Worm (Caenorhabditis elegans) whole organism, L4 larva: Measurements from ENCODE around the gene T20G5.12.
A peak's percentile ranks its signal among the peaks of the same experiment; 100 is the strongest.

ENCODE experiments used
- F10B5.3 ChIP-seq: sonication (generic microtip); optimal IDR thresholded peaks from 2 replicates; lab custom pipeline; 2016; ENCODE audit warnings: mild to moderate bottlenecking, missing genetic modification characterization, missing compliant biosample characterization
- F37D6.2 ChIP-seq: sonication (generic microtip); optimal IDR thresholded peaks from 2 replicates; lab custom pipeline; 2016; ENCODE audit warnings: mild to moderate bottlenecking, missing genetic modification characterization, missing compliant biosample characterization
- F44E2.7 ChIP-seq: fragments of 200-800 bp; sonication (Bioruptor generic); IDR thresholded peaks from 2 replicates; pipeline ENCODE4 v2.1.2; 2022; ENCODE audit warnings: missing genetic modification characterization, missing compliant biosample characterization
- Y48G9A.11 ChIP-seq: fragments of 200-800 bp; sonication (Bioruptor generic); IDR thresholded peaks from 2 replicates; pipeline ENCODE4 v1.3.6; 2022; ENCODE audit warnings: missing genetic modification reagents, missing genetic modification characterization, missing compliant biosample characterization
- Y5F2A.4 ChIP-seq: fragments of 200-800 bp; sonication (Bioruptor generic); optimal IDR thresholded peaks from 2 replicates; lab custom pipeline; 2018; ENCODE audit warnings: mild to moderate bottlenecking, missing genetic modification characterization, missing compliant biosample characterization
- ZK337.2 ChIP-seq: fragments of 200-800 bp; sonication (Bioruptor generic); IDR thresholded peaks from 2 replicates; pipeline ENCODE4 v1.3.6; 2022; ENCODE audit warnings: missing genetic modification reagents, missing genetic modification characterization, missing compliant biosample characterization
- aha-1 ChIP-seq: fragments of 150-350 bp; peaks from one replicate; lab custom pipeline; 2014; ENCODE audit warnings: missing biosample characterization, missing genetic modification characterization
- aly-2 ChIP-seq: sonication (generic microtip); optimal IDR thresholded peaks from 2 replicates; lab custom pipeline; 2018; ENCODE audit warnings: missing biosample characterization, missing genetic modification characterization
- arid-1 ChIP-seq: fragments of 200-800 bp; sonication (Bioruptor generic); conservative IDR thresholded peaks from 2 replicates; pipeline ENCODE4 v1.3.6; 2022; ENCODE audit warnings: missing genetic modification reagents, missing genetic modification characterization, missing compliant biosample characterization
- ceh-44 ChIP-seq: fragments of 200-800 bp; sonication (Bioruptor generic); IDR thresholded peaks from 2 replicates; pipeline ENCODE4 v1.3.6; 2022; ENCODE audit warnings: missing genetic modification reagents, missing genetic modification characterization, missing compliant biosample characterization
- cey-2 ChIP-seq: sonication (generic microtip); optimal IDR thresholded peaks from 3 replicates; lab custom pipeline; 2017; ENCODE audit warnings: missing genetic modification characterization, mild to moderate bottlenecking, missing compliant biosample characterization, antibody characterized with exemption, borderline replicate concordance; ENCODE audit not compliant: insufficient read depth
- ctbp-1 ChIP-seq: fragments of 200-800 bp; sonication (Bioruptor generic); IDR thresholded peaks from 2 replicates; pipeline ENCODE4 v1.3.6; 2022; ENCODE audit warnings: missing genetic modification reagents, missing genetic modification characterization, missing compliant biosample characterization
- dve-1 ChIP-seq: sonication (generic microtip); optimal IDR thresholded peaks from 2 replicates; lab custom pipeline; 2017; ENCODE audit warnings: antibody characterized with exemption, mild to moderate bottlenecking, missing genetic modification characterization, missing compliant biosample characterization; ENCODE audit not compliant: insufficient read depth
- gei-8 ChIP-seq: fragments of 200-800 bp; sonication (Bioruptor generic); optimal IDR thresholded peaks from 2 replicates; lab custom pipeline; 2018; ENCODE audit warnings: mild to moderate bottlenecking, missing genetic modification characterization, missing compliant biosample characterization
- hlh-11 ChIP-seq: fragments of 200-800 bp; sonication (Bioruptor generic); optimal IDR thresholded peaks from 2 replicates; lab custom pipeline; 2018; ENCODE audit warnings: mild to moderate bottlenecking, missing genetic modification characterization, missing compliant biosample characterization
- hlh-30 ChIP-seq: sonication (generic microtip); optimal IDR thresholded peaks from 2 replicates; lab custom pipeline; 2017; ENCODE audit warnings: antibody characterized with exemption, mild to moderate bottlenecking, missing genetic modification characterization, missing compliant biosample characterization; ENCODE audit not compliant: insufficient read depth
- lim-7 ChIP-seq: fragments of 200-800 bp; sonication (Bioruptor generic); IDR thresholded peaks from 2 replicates; pipeline ENCODE4 v1.3.6; 2022; ENCODE audit warnings: missing genetic modification characterization, missing compliant biosample characterization
- lin-1 ChIP-seq: fragments of 200-800 bp; sonication (Bioruptor generic); IDR thresholded peaks from 2 replicates; pipeline ENCODE4 v1.3.6; 2022; ENCODE audit warnings: missing genetic modification reagents, missing genetic modification characterization, missing compliant biosample characterization
- lin-13 ChIP-seq: fragments of 150-350 bp; optimal IDR thresholded peaks from 2 replicates; lab custom pipeline; 2014; ENCODE audit warnings: missing biosample characterization, missing genetic modification reagents, missing genetic modification characterization
- lin-29 ChIP-seq: fragments of 200-800 bp; sonication (Bioruptor generic); IDR thresholded peaks from 2 replicates; pipeline ENCODE4 v1.3.6; 2022; ENCODE audit warnings: missing genetic modification reagents, missing genetic modification characterization, missing compliant biosample characterization
- madf-5 ChIP-seq, 2 experiments: fragments of 200-800 bp; sonication (Bioruptor generic); IDR thresholded peaks; 2 replicates each; pipeline ENCODE4 v1.3.6; 2022; ENCODE audit warnings: missing compliant biosample characterization in 2 of 2, missing genetic modification characterization in 2 of 2
- mdl-1 ChIP-seq, 2 experiments: fragments of 150-350 bp in 1 of 2; sonication (generic microtip) in 1 of 2; optimal IDR thresholded peaks; 2 replicates each; lab custom pipeline; 2014 to 2017; ENCODE audit warnings: missing biosample characterization in 2 of 2, missing genetic modification characterization in 2 of 2
- mxl-3 ChIP-seq: fragments of 200-800 bp; sonication (Bioruptor generic); optimal IDR thresholded peaks from 2 replicates; lab custom pipeline; 2018; ENCODE audit warnings: mild to moderate bottlenecking, missing genetic modification characterization, missing compliant biosample characterization
- nhr-10 ChIP-seq: fragments of 150-350 bp; optimal IDR thresholded peaks from 2 replicates; lab custom pipeline; 2014; ENCODE audit warnings: missing biosample characterization, missing genetic modification characterization
- nhr-28 ChIP-seq: fragments of 150-350 bp; optimal IDR thresholded peaks from 2 replicates; lab custom pipeline; 2014; ENCODE audit warnings: missing biosample characterization, missing genetic modification characterization
- nhr-41 ChIP-seq: fragments of 200-800 bp; sonication (Bioruptor generic); IDR thresholded peaks from 2 replicates; pipeline ENCODE4 v1.3.6; 2022; ENCODE audit warnings: missing genetic modification reagents, missing genetic modification characterization, missing compliant biosample characterization
- pha-4 ChIP-seq, 2 experiments: fragments of 150-350 bp in 1 of 2; fragments of 200-800 bp in 1 of 2; sonication (Bioruptor generic) in 1 of 2; IDR thresholded peaks in 1 of 2; optimal IDR thresholded peaks in 1 of 2; 2 replicates each; pipeline versions ENCODE4 v1.3.6 to Lab custom; 2014 to 2022; ENCODE audit warnings: missing genetic modification characterization in 2 of 2, missing genetic modification reagents in 2 of 2, missing biosample characterization in 1 of 2, missing compliant biosample characterization in 1 of 2
- pqm-1 ChIP-seq: sonication (generic microtip); optimal IDR thresholded peaks from 2 replicates; lab custom pipeline; 2017; ENCODE audit warnings: missing biosample characterization, missing genetic modification characterization
- saeg-2 ChIP-seq: fragments of 200-800 bp; sonication (Bioruptor generic); IDR thresholded peaks from 2 replicates; pipeline ENCODE4 v1.3.6; 2022; ENCODE audit warnings: missing genetic modification reagents, missing genetic modification characterization, missing compliant biosample characterization
- sdz-12 ChIP-seq: fragments of 200-800 bp; sonication (Bioruptor generic); optimal IDR thresholded peaks from 2 replicates; lab custom pipeline; 2018; ENCODE audit warnings: mild to moderate bottlenecking, missing genetic modification characterization, missing compliant biosample characterization
- skn-1 ChIP-seq: fragments of 150-350 bp; optimal IDR thresholded peaks from 2 replicates; lab custom pipeline; 2014; ENCODE audit warnings: missing biosample characterization, missing genetic modification characterization
- snpc-1.2 ChIP-seq: fragments of 200-800 bp; sonication (Bioruptor generic); IDR thresholded peaks from 2 replicates; pipeline ENCODE4 v1.3.6; 2022; ENCODE audit warnings: missing genetic modification reagents, missing genetic modification characterization, missing compliant biosample characterization
- spr-3 ChIP-seq: fragments of 200-800 bp; sonication (Bioruptor generic); optimal IDR thresholded peaks from 2 replicates; lab custom pipeline; 2018; ENCODE audit warnings: mild to moderate bottlenecking, missing genetic modification characterization, missing compliant biosample characterization
- unc-62 ChIP-seq, 3 experiments: fragments of 150-350 bp in 1 of 3; sonication (generic microtip); optimal IDR thresholded peaks in 2 of 3; peaks in 1 of 3; 1 replicate in 1 of 3; 2 replicates in 2 of 3; lab custom pipeline; 2014 to 2017; ENCODE audit warnings: missing biosample characterization in 3 of 3, missing genetic modification characterization in 3 of 3, missing genetic modification reagents in 3 of 3, missing genotype in 1 of 3
- zip-11 ChIP-seq: fragments of 200-800 bp; sonication (Bioruptor generic); IDR thresholded peaks from 2 replicates; pipeline ENCODE4 v1.3.6; 2022; ENCODE audit warnings: missing genetic modification characterization, missing compliant biosample characterization
- ztf-11 ChIP-seq: fragments of 150-350 bp; optimal IDR thresholded peaks from 2 replicates; lab custom pipeline; 2014; ENCODE audit warnings: missing biosample characterization, missing genetic modification characterization

The T20G5.12 gene

ce11 chrIII:10236291-10236871 lies 35.0 kb downstream of the T20G5.12 start:
- TF ChIP-seq aly-2 (tag; lab: Kevin White, UChicago), result no peak
- TF ChIP-seq cey-2 (tag; lab: Kevin White, UChicago), result no peak
- TF ChIP-seq mdl-1 (tag; optimal IDR thresholded peaks at IDR 0.05; lab: Kevin White, UChicago), result peak in 1 of 2 experiments; percentile 1
- TF ChIP-seq hlh-30 (tag; lab: Kevin White, UChicago), result peak; percentile 28
- TF ChIP-seq lim-7 (GFP tag; lab: Robert Waterston, UW), result no peak
- TF ChIP-seq ctbp-1 (GFP tag; lab: Robert Waterston, UW), result no peak
- TF ChIP-seq F10B5.3 (tag; lab: Kevin White, UChicago), result no peak
- TF ChIP-seq nhr-28 (tag; lab: Kevin White, UChicago), result peak; percentile 11
- peak; percentile 33 for TF ChIP-seq hlh-11 (tag; lab: Kevin White, UChicago)
- peak; percentile 67 for TF ChIP-seq mxl-3 (GFP tag; lab: Kevin White, UChicago)
- no peak for TF ChIP-seq zip-11 (GFP tag; lab: Robert Waterston, UW)
- TF ChIP-seq, all 104 proteins: peak for 5

ce11 chrIII:10238448-10239154 lies 37.2 kb downstream of the T20G5.12 start, which contains the start of gene Y70G10A.3:
Gene Y70G10A.3, plus strand, starts transcription at chrIII:10239104.
- TF ChIP-seq F37D6.2 (no peak), sdz-12 (GFP tag; lab: Kevin White, UChicago) (no peak), skn-1 (no peak), madf-5 (GFP tag; IDR thresholded peaks at IDR 0.05; lab: Robert Waterston, UW) (no peak), saeg-2 (GFP tag; lab: Robert Waterston, UW) (no peak), F44E2.7 (no peak), ZK337.2 (no peak), Y48G9A.11 (GFP tag; lab: Robert Waterston, UW) (no peak), pha-4 (GFP tag; IDR thresholded peaks at IDR 0.05; lab: Robert Waterston, UW) (no peak), pha-4 (tag; optimal IDR thresholded peaks at IDR 0.05; lab: Kevin White, UChicago) (no peak), lin-1 (no peak), dve-1 (tag; lab: Kevin White, UChicago) (no peak), spr-3 (GFP tag; lab: Kevin White, UChicago) (no peak), lin-29 (GFP tag; lab: Robert Waterston, UW) (no peak), lin-13 (GFP tag; lab: Kevin White, UChicago) (no peak), nhr-28 (tag; lab: Kevin White, UChicago) (no peak), ceh-44 (GFP tag; lab: Robert Waterston, UW) (no peak), Y5F2A.4 (no peak), gei-8 (GFP tag; lab: Kevin White, UChicago) (no peak), pqm-1 (tag; lab: Kevin White, UChicago) (no peak)

- TF ChIP-seq aha-1, result peak; percentile 91
- no peak for TF ChIP-seq ceh-44 (GFP tag; lab: Robert Waterston, UW)
Observed at ce11 chrIII:10240073-10240472, 38.7 kb downstream of the T20G5.12 start.

DNA sequence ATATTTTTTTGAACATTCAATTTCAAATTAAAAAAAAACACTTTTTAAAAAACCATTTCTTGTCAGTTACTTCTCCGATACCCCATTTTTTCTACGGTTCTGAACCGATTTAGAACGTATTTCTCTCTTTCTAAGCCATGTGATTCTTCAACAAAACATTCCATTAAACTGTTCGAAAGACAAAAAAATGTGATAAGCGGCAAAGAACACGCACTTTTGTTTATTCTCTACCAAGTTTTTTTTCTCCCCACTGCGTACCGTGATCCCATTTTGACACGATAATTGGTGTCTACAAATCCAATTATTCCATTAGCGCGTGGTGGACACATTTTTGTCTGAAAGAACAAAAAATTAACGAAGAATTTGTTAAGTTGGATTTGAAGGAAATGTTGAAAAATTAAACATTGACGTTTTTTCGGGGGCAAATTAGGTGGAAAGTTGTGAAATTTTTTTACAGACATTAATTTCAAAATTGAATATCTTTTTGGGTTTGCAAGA lies 40.0 kb downstream of the T20G5.12 start:
- TF ChIP-seq hlh-11 (tag; lab: Kevin White, UChicago) (peak; percentile 14), nhr-10 (tag; lab: Kevin White, UChicago) (no peak), ceh-44 (GFP tag; lab: Robert Waterston, UW) (no peak), arid-1 (no peak), snpc-1.2 (GFP tag; lab: Robert Waterston, UW) (no peak), unc-62 (GFP tag; optimal IDR thresholded peaks at IDR 0.05 in 1 of 2; lab: Kevin White, UChicago) (peak in 1 of 2 experiments; percentile 69), unc-62 (tag; optimal IDR thresholded peaks at IDR 0.05; lab: Kevin White, UChicago) (no peak), skn-1 (no peak), ztf-11 (tag; lab: Kevin White, UChicago) (no peak), ZK337.2 (no peak), mdl-1 (tag; optimal IDR thresholded peaks at IDR 0.05; lab: Kevin White, UChicago) (peak in 1 of 2 experiments; percentile 45), nhr-41 (no peak)
- TF ChIP-seq, all 104 proteins: peak for 3
